Worm (Caenorhabditis elegans) whole organism, young adult: ENCODE data around the gene R10E4.9.

Source experiments
- B0019.2 ChIP-seq: fragments of 200-800 bp; sonication (Bioruptor generic); conservative IDR thresholded peaks from 2 replicates; pipeline ENCODE4 v1.3.6; 2022; ENCODE audit warnings: missing genetic modification reagents, missing genetic modification characterization, missing compliant biosample characterization
- B0035.1 ChIP-seq: sonication (generic microtip); optimal IDR thresholded peaks from 2 replicates; lab custom pipeline; 2016; ENCODE audit warnings: missing genetic modification characterization, mild to moderate bottlenecking, missing compliant biosample characterization, missing genotype, missing genetic modification reagents
- B0336.3 ChIP-seq: fragments of 200-800 bp; sonication (Bioruptor generic); IDR thresholded peaks from 2 replicates; pipeline ENCODE4 v1.3.6; 2022; ENCODE audit warnings: missing genetic modification characterization, missing compliant biosample characterization
- D2030.7 ChIP-seq: fragments of 200-800 bp; sonication (Bioruptor generic); IDR thresholded peaks from 2 replicates; pipeline ENCODE4 v1.3.6; 2022; ENCODE audit warnings: missing genetic modification reagents, missing genetic modification characterization, missing compliant biosample characterization
- F23B12.7 ChIP-seq: sonication (generic microtip); optimal IDR thresholded peaks from 2 replicates; lab custom pipeline; 2017; ENCODE audit warnings: missing genetic modification characterization, mild to moderate bottlenecking, missing compliant biosample characterization, antibody characterized with exemption, moderate library complexity; ENCODE audit not compliant: insufficient read depth
- F33H1.4 ChIP-seq: fragments of 200-800 bp; sonication (Bioruptor generic); IDR thresholded peaks from 2 replicates; pipeline ENCODE4 v1.3.6; 2022; ENCODE audit warnings: missing genetic modification reagents, missing genetic modification characterization, missing compliant biosample characterization
- Y53F4B.3 ChIP-seq: fragments of 200-800 bp; sonication (Bioruptor generic); IDR thresholded peaks from 2 replicates; pipeline ENCODE4 v1.3.6; 2022; ENCODE audit warnings: missing genetic modification reagents, missing genetic modification characterization, missing compliant biosample characterization
- Y56A3A.18 ChIP-seq: fragments of 200-800 bp; sonication (Bioruptor generic); IDR thresholded peaks from 2 replicates; pipeline ENCODE4 v1.3.6; 2022; ENCODE audit warnings: missing genetic modification reagents, missing genetic modification characterization, missing compliant biosample characterization
- athp-1 ChIP-seq: sonication (generic microtip); optimal IDR thresholded peaks from 2 replicates; lab custom pipeline; 2017; ENCODE audit warnings: mild to moderate bottlenecking, missing genetic modification characterization, missing compliant biosample characterization
- attf-5 ChIP-seq: fragments of 200-800 bp; sonication (Bioruptor generic); optimal IDR thresholded peaks from 2 replicates; lab custom pipeline; 2018; ENCODE audit warnings: mild to moderate bottlenecking, missing genetic modification characterization, missing compliant biosample characterization
- bed-2 ChIP-seq: fragments of 200-800 bp; sonication (Bioruptor generic); IDR thresholded peaks from 2 replicates; pipeline ENCODE4 v1.3.6; 2022; ENCODE audit warnings: missing genetic modification reagents, missing genetic modification characterization, missing compliant biosample characterization
- ceh-40 ChIP-seq: fragments of 200-800 bp; sonication (Bioruptor generic); IDR thresholded peaks from 2 replicates; pipeline ENCODE4 v1.3.6; 2022; ENCODE audit warnings: missing genetic modification characterization, missing compliant biosample characterization
- ceh-79 ChIP-seq: sonication (generic microtip); optimal IDR thresholded peaks from 2 replicates; lab custom pipeline; 2017; ENCODE audit warnings: mild to moderate bottlenecking, missing genetic modification characterization, missing compliant biosample characterization
- ceh-91 ChIP-seq: fragments of 200-800 bp; sonication (Bioruptor generic); IDR thresholded peaks from 2 replicates; pipeline ENCODE4 v1.3.6; 2022; ENCODE audit warnings: missing genetic modification reagents, missing genetic modification characterization, missing compliant biosample characterization
- die-1 ChIP-seq: sonication (generic microtip); optimal IDR thresholded peaks from 2 replicates; lab custom pipeline; 2016; ENCODE audit warnings: missing genotype, mild to moderate bottlenecking, missing genetic modification characterization, missing compliant biosample characterization
- dox-1 ChIP-seq: fragments of 200-800 bp; sonication (Bioruptor generic); IDR thresholded peaks from 2 replicates; pipeline ENCODE4 v1.3.6; 2022; ENCODE audit warnings: missing genetic modification reagents, missing genetic modification characterization, missing compliant biosample characterization
- dpff-1 ChIP-seq: sonication (generic microtip); optimal IDR thresholded peaks from 2 replicates; lab custom pipeline; 2017; ENCODE audit warnings: mild to moderate bottlenecking, missing genetic modification characterization, missing compliant biosample characterization
- dpl-1 ChIP-seq: fragments of 150-350 bp; optimal IDR thresholded peaks from 2 replicates; lab custom pipeline; 2014; ENCODE audit warnings: missing biosample characterization, missing genetic modification reagents, missing genetic modification characterization
- efl-1 ChIP-seq: fragments of 150-350 bp; optimal IDR thresholded peaks from 2 replicates; lab custom pipeline; 2014; ENCODE audit warnings: missing biosample characterization, missing genetic modification reagents, missing genetic modification characterization
- egl-18 ChIP-seq: fragments of 200-800 bp; sonication (Bioruptor generic); IDR thresholded peaks from 2 replicates; pipeline ENCODE4 v1.3.6; 2022; ENCODE audit warnings: missing genetic modification reagents, missing genetic modification characterization, missing compliant biosample characterization
- egl-44 ChIP-seq: fragments of 200-800 bp; sonication (Bioruptor generic); IDR thresholded peaks from 2 replicates; pipeline ENCODE4 v1.3.6; 2022; ENCODE audit warnings: missing genetic modification reagents, missing genetic modification characterization, missing compliant biosample characterization
- hmg-20 ChIP-seq: fragments of 200-800 bp; sonication (Bioruptor generic); IDR thresholded peaks from 2 replicates; pipeline ENCODE4 v1.3.6; 2022; ENCODE audit warnings: missing genetic modification reagents, missing genetic modification characterization, missing compliant biosample characterization
- hsf-1 ChIP-seq: fragments of 200-800 bp; sonication (Bioruptor generic); IDR thresholded peaks from 2 replicates; pipeline ENCODE4 v1.3.6; 2022; ENCODE audit warnings: missing genetic modification reagents, missing genetic modification characterization, missing compliant biosample characterization
- let-526 ChIP-seq: fragments of 200-800 bp; sonication (Bioruptor generic); IDR thresholded peaks from 2 replicates; pipeline ENCODE4 v1.3.6; 2022; ENCODE audit warnings: missing genetic modification reagents, missing genetic modification characterization, missing compliant biosample characterization
- lin-35 ChIP-seq, 3 experiments: fragments of 150-350 bp in 2 of 3; sonication (generic microtip) in 1 of 3; optimal IDR thresholded peaks; 2 replicates each; lab custom pipeline; 2014 to 2018; ENCODE audit warnings: missing biosample characterization in 3 of 3, missing genetic modification characterization in 3 of 3, missing genetic modification reagents in 3 of 3
- lin-40 ChIP-seq: sonication (generic microtip); optimal IDR thresholded peaks from 2 replicates; lab custom pipeline; 2016; ENCODE audit warnings: missing genetic modification characterization, mild to moderate bottlenecking, missing compliant biosample characterization, missing genotype, missing genetic modification reagents
- lin-54 ChIP-seq: fragments of 200-800 bp; sonication (Bioruptor generic); optimal IDR thresholded peaks from 2 replicates; lab custom pipeline; 2018; ENCODE audit warnings: mild to moderate bottlenecking, missing genetic modification characterization, missing compliant biosample characterization
- lsl-1 ChIP-seq: fragments of 200-800 bp; sonication (Bioruptor generic); optimal IDR thresholded peaks from 2 replicates; lab custom pipeline; 2018; ENCODE audit warnings: mild to moderate bottlenecking, missing genetic modification characterization, moderate library complexity, missing compliant biosample characterization
- madf-3 ChIP-seq: fragments of 200-800 bp; sonication (Bioruptor generic); IDR thresholded peaks from 2 replicates; pipeline ENCODE4 v1.3.6; 2022; ENCODE audit warnings: missing genetic modification reagents, missing genetic modification characterization, missing compliant biosample characterization
- madf-6 ChIP-seq: fragments of 200-800 bp; sonication (Bioruptor generic); IDR thresholded peaks from 2 replicates; pipeline ENCODE4 v1.3.6; 2022; ENCODE audit warnings: missing genetic modification reagents, missing genetic modification characterization, missing compliant biosample characterization
- mxl-1 ChIP-seq: sonication (generic microtip); optimal IDR thresholded peaks from 2 replicates; lab custom pipeline; 2016; ENCODE audit warnings: missing genetic modification characterization, missing compliant biosample characterization
- nfyb-1 ChIP-seq: fragments of 200-800 bp; sonication (Bioruptor generic); IDR thresholded peaks from 2 replicates; pipeline ENCODE4 v1.3.6; 2022; ENCODE audit warnings: missing genetic modification reagents, missing genetic modification characterization, missing compliant biosample characterization
- nhr-179 ChIP-seq: sonication (generic microtip); optimal IDR thresholded peaks from 2 replicates; lab custom pipeline; 2016; ENCODE audit warnings: mild to moderate bottlenecking, missing genetic modification characterization, missing compliant biosample characterization
- pbrm-1 ChIP-seq: fragments of 200-800 bp; sonication (Bioruptor generic); IDR thresholded peaks from 2 replicates; pipeline ENCODE4 v1.3.6; 2022; ENCODE audit warnings: missing genetic modification reagents, missing genetic modification characterization, missing compliant biosample characterization
- rcor-1 ChIP-seq: fragments of 200-800 bp; sonication (Bioruptor generic); IDR thresholded peaks from 2 replicates; pipeline ENCODE4 v1.3.6; 2022; ENCODE audit warnings: missing genetic modification reagents, missing genetic modification characterization, missing compliant biosample characterization
- sea-2 ChIP-seq: fragments of 200-800 bp; sonication (Bioruptor generic); IDR thresholded peaks from 2 replicates; pipeline ENCODE4 v1.3.6; 2022; ENCODE audit warnings: missing genetic modification characterization, missing compliant biosample characterization
- snpc-1.3 ChIP-seq: sonication (generic microtip); optimal IDR thresholded peaks from 2 replicates; lab custom pipeline; 2017; ENCODE audit warnings: missing genetic modification characterization, mild to moderate bottlenecking, missing compliant biosample characterization, antibody characterized with exemption, moderate library complexity, missing genotype, missing genetic modification reagents; ENCODE audit not compliant: insufficient read depth
- snpc-3.4 ChIP-seq: sonication (generic microtip); optimal IDR thresholded peaks from 2 replicates; lab custom pipeline; 2017; ENCODE audit warnings: missing genetic modification characterization, mild to moderate bottlenecking, missing compliant biosample characterization, antibody characterized with exemption, moderate library complexity, missing genotype, missing genetic modification reagents
- unc-62 ChIP-seq: fragments of 150-350 bp; optimal IDR thresholded peaks from 2 replicates; lab custom pipeline; 2014; ENCODE audit warnings: missing biosample characterization, missing genetic modification reagents, missing genetic modification characterization
- xnd-1 ChIP-seq: sonication (generic microtip); optimal IDR thresholded peaks from 2 replicates; lab custom pipeline; 2016; ENCODE audit warnings: missing genotype, missing genetic modification reagents, missing genetic modification characterization, missing compliant biosample characterization
- ztf-25 ChIP-seq: fragments of 200-800 bp; sonication (Bioruptor generic); IDR thresholded peaks from 2 replicates; pipeline ENCODE4 v1.3.6; 2022; ENCODE audit warnings: missing genetic modification reagents, missing genetic modification characterization, missing compliant biosample characterization

The R10E4.9 gene

DNA sequence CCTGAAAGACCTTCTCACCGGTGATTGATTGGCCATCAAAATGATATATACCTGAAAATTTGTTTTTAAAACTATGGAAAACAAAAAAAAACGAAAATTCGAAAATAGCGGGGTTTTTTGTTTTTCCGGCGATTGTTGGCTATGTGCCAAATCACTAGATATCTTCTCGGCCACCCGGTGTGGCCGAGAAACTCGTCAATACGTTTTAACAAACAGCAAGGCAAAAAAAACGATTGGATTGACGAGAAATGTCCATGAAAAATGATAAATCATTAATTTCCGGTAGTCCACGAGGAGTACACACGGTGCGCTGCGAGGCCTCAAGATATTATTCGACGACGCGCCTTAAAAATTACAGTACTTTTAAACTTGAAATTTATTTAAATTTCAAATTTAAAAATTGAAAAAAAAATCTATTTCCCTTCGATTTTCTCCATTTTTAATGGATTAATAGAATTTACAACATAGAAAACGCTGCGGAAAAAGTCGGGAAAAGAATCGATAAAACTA lies 1.1 kb downstream of the R10E4.9 start, which contains the start of gene R10E4.11 (continued):
- no peak for TF ChIP-seq B0336.3 (GFP tag; lab: Robert Waterston, UW)
- TF ChIP-seq lsl-1 (GFP tag; lab: Kevin White, UChicago), result peak; percentile 66
- no peak for TF ChIP-seq F23B12.7 (tag; lab: Kevin White, UChicago)
- no peak for TF ChIP-seq dpff-1 (tag; lab: Kevin White, UChicago)
- no peak for TF ChIP-seq Y53F4B.3 (GFP tag; lab: Robert Waterston, UW)
- no peak for TF ChIP-seq bed-2 (GFP tag; lab: Robert Waterston, UW)
- peak; percentile 54; the same call in 1 of the 2 replicates for TF ChIP-seq madf-6

- no peak for TF ChIP-seq lin-40
- TF ChIP-seq pbrm-1 (GFP tag; lab: Robert Waterston, UW), result no peak
- TF ChIP-seq B0336.3 (GFP tag; lab: Robert Waterston, UW), result no peak
- no peak for TF ChIP-seq madf-6
- no peak for TF ChIP-seq unc-62 (GFP tag; lab: Kevin White, UChicago)
- no peak for TF ChIP-seq rcor-1 (GFP tag; lab: Robert Waterston, UW)
- TF ChIP-seq mxl-1 (tag; lab: Kevin White, UChicago), result no peak
Observed at ce11 chrIII:4294153-4294862, 7.9 kb downstream of the R10E4.9 start, which contains the start of the genes nth-1 and R10E4.7. Gene nth-1 (minus strand): TSS chrIII:4294253. Gene R10E4.7 (plus strand): TSS chrIII:4294812.

- TF ChIP-seq ceh-40 (GFP tag; lab: Robert Waterston, UW), result no peak
- TF ChIP-seq F23B12.7 (tag; lab: Kevin White, UChicago), result no peak
- no peak for TF ChIP-seq let-526
- TF ChIP-seq egl-18 (GFP tag; lab: Robert Waterston, UW), result no peak
- TF ChIP-seq nfyb-1 (GFP tag; lab: Robert Waterston, UW), result no peak
- no peak for TF ChIP-seq hsf-1
- TF ChIP-seq attf-5 (GFP tag; lab: Kevin White, UChicago), result no peak
- no peak for TF ChIP-seq Y56A3A.18 (GFP tag; lab: Robert Waterston, UW)
- TF ChIP-seq ceh-91 (GFP tag; lab: Robert Waterston, UW), result no peak
- no peak for TF ChIP-seq lin-54 (GFP tag; lab: Kevin White, UChicago)
- no peak for TF ChIP-seq nhr-179
- no peak for TF ChIP-seq ceh-79
- no peak for TF ChIP-seq snpc-1.3 (tag; lab: Kevin White, UChicago)
- TF ChIP-seq die-1, result no peak
- no peak for TF ChIP-seq hmg-20 (GFP tag; lab: Robert Waterston, UW)
Observed at ce11 chrIII:4293108-4293507, 9.1 kb downstream of the R10E4.9 start, which contains the start of gene R10E4.6. Gene R10E4.6 (plus strand): TSS chrIII:4293408.

DNA sequence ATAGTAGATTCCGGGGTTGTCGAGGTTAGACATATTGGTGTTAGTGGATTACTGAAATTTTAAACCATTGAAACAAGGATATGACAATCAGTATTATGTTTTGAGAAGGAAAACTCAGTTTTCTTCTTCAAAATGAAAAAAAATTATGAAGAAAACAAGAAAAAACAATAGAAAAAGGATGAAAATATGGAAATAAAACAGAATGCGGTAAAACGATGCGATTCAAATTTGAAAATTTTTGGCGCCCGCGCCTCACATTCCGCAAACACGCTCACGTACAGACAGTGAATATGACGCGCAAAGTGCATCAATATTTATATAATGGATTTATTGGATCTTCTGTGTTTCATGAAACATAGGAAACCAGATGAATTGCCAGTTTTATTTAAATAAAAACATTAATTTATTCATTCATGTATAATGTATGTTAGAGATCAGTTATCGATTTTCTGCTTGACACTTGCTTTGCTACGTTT lies 10.9 kb downstream of the R10E4.9 start, which contains the start of gene mcm-5:
Gene mcm-5, minus strand, starts transcription at position 51 of the 476 bp plus-strand sequence.
- TF ChIP-seq madf-3 (GFP tag; lab: Robert Waterston, UW), result peak; percentile 85
- TF ChIP-seq F33H1.4 (GFP tag; lab: Robert Waterston, UW), result peak; percentile 60
- peak; percentile 85 for TF ChIP-seq lin-54 (GFP tag; lab: Kevin White, UChicago)
- TF ChIP-seq ceh-79, result no peak
- peak; percentile 89 for TF ChIP-seq dpl-1
- TF ChIP-seq ceh-91 (GFP tag; lab: Robert Waterston, UW), result peak; percentile 70
- peak; percentile 95 for TF ChIP-seq efl-1 (GFP tag; lab: Kevin White, UChicago)
- peak; percentile 59 for TF ChIP-seq snpc-3.4 (tag; lab: Kevin White, UChicago)
- peak; percentile 93 for TF ChIP-seq madf-6
- no peak for TF ChIP-seq dox-1 (GFP tag; lab: Robert Waterston, UW)
- peak; percentile 59 for TF ChIP-seq xnd-1
- 0 out of 2 replicates have a peak, but pooled peaks have one; percentile 21 for TF ChIP-seq B0019.2 (GFP tag; lab: Robert Waterston, UW)
- TF ChIP-seq hsf-1, result 0 out of 2 replicates have a peak, but pooled peaks have one; percentile 21
- TF ChIP-seq egl-44 (GFP tag; lab: Robert Waterston, UW), result no peak
- TF ChIP-seq B0035.1 (tag; lab: Kevin White, UChicago), result no peak
- TF ChIP-seq ztf-25 (GFP tag; lab: Robert Waterston, UW), result no peak
- TF ChIP-seq lin-35 (GFP tag; optimal IDR thresholded peaks at IDR 0.05; lab: Kevin White, UChicago), result peak in 1 of 3 experiments; percentile 45
- TF ChIP-seq sea-2, result no peak
- TF ChIP-seq D2030.7 (GFP tag; lab: Robert Waterston, UW), result peak; percentile 74; the same call in 1 of the 2 replicates
- TF ChIP-seq athp-1 (tag; lab: Kevin White, UChicago), result no peak
- peak; percentile 56 for TF ChIP-seq snpc-1.3 (tag; lab: Kevin White, UChicago)
